Worm (Caenorhabditis elegans) whole organism, L1 larva: ENCODE results near the gene mrps-24.
A peak's percentile ranks its signal among the peaks of the same experiment; 100 is the strongest.

Source experiments
- F16B12.6 ChIP-seq: fragments of 150-350 bp; optimal IDR thresholded peaks from 2 replicates; lab custom pipeline; 2014; ENCODE audit warnings: missing biosample characterization, missing genetic modification characterization
- Y116A8C.19 ChIP-seq: sonication (generic microtip); optimal IDR thresholded peaks from 2 replicates; lab custom pipeline; 2016; ENCODE audit warnings: missing compliant biosample characterization, missing genetic modification characterization, borderline replicate concordance
- aly-2 ChIP-seq: fragments of 150-350 bp; optimal IDR thresholded peaks from 2 replicates; lab custom pipeline; 2014; ENCODE audit warnings: missing biosample characterization, missing genetic modification characterization
- ceh-88 ChIP-seq: fragments of 200-800 bp; sonication (Bioruptor generic); IDR thresholded peaks from 2 replicates; pipeline ENCODE4 v1.3.6; 2022; ENCODE audit warnings: missing genetic modification characterization, missing compliant biosample characterization
- dpl-1 ChIP-seq, 3 experiments: fragments of 150-350 bp in 2 of 3; sonication (generic microtip) in 1 of 3; optimal IDR thresholded peaks; 2 replicates each; lab custom pipeline; 2014 to 2017; ENCODE audit warnings: missing biosample characterization in 3 of 3, missing genetic modification characterization in 3 of 3, missing genetic modification reagents in 3 of 3
- dsc-1 ChIP-seq: sonication (generic microtip); optimal IDR thresholded peaks from 2 replicates; lab custom pipeline; 2016; ENCODE audit warnings: mild to moderate bottlenecking, missing genetic modification characterization, missing compliant biosample characterization
- egl-13 ChIP-seq: sonication (generic microtip); optimal IDR thresholded peaks from 2 replicates; lab custom pipeline; 2016; ENCODE audit warnings: missing genotype, missing genetic modification reagents, missing genetic modification characterization, missing compliant biosample characterization
- elt-2 ChIP-seq: sonication (generic microtip); optimal IDR thresholded peaks from 2 replicates; lab custom pipeline; 2016; ENCODE audit warnings: missing genetic modification characterization, mild to moderate bottlenecking, inconsistent platforms, missing compliant biosample characterization, missing genetic modification reagents
- elt-3 ChIP-seq, 6 experiments: fragments of 150-350 bp in 1 of 6; sonication (generic microtip); optimal IDR thresholded peaks; 2 replicates each; lab custom pipeline; 2017 to 2018; ENCODE audit warnings: missing biosample characterization in 6 of 6, missing genetic modification characterization in 6 of 6, inconsistent platforms in 1 of 6
- fkh-10 ChIP-seq: sonication (generic microtip); optimal IDR thresholded peaks from 2 replicates; lab custom pipeline; 2017; ENCODE audit warnings: missing biosample characterization, missing genetic modification reagents, missing genetic modification characterization
- fkh-4 ChIP-seq: sonication (generic microtip); optimal IDR thresholded peaks from 2 replicates; lab custom pipeline; 2016; ENCODE audit warnings: missing compliant biosample characterization, missing genetic modification characterization, borderline replicate concordance
- grh-1 ChIP-seq: fragments of 200-800 bp; sonication (Bioruptor generic); IDR thresholded peaks from 2 replicates; pipeline ENCODE4 v1.3.6; 2022; ENCODE audit warnings: missing genetic modification reagents, missing genetic modification characterization, missing compliant biosample characterization
- lin-14 ChIP-seq: fragments of 200-800 bp; sonication (Bioruptor generic); optimal IDR thresholded peaks from 2 replicates; lab custom pipeline; 2018; ENCODE audit warnings: mild to moderate bottlenecking, missing genetic modification characterization, moderate library complexity, missing compliant biosample characterization
- lin-35 ChIP-seq, 2 experiments: fragments of 150-350 bp; optimal IDR thresholded peaks; 2 replicates each; lab custom pipeline; 2014; ENCODE audit warnings: missing biosample characterization in 2 of 2, missing genetic modification characterization in 2 of 2, missing genetic modification reagents in 2 of 2
- lir-3 ChIP-seq: sonication (generic microtip); optimal IDR thresholded peaks from 2 replicates; lab custom pipeline; 2016; ENCODE audit warnings: mild to moderate bottlenecking, missing genetic modification characterization, moderate library complexity, missing compliant biosample characterization; ENCODE audit not compliant: poor library complexity
- lsy-2 ChIP-seq, 2 experiments: fragments of 150-350 bp; optimal IDR thresholded peaks; 2 replicates each; lab custom pipeline; 2014; ENCODE audit warnings: missing biosample characterization in 2 of 2, missing genetic modification characterization in 2 of 2
- nhr-11 ChIP-seq: fragments of 150-350 bp; optimal IDR thresholded peaks from 2 replicates; lab custom pipeline; 2014; ENCODE audit warnings: missing biosample characterization, missing genetic modification characterization
- nhr-12 ChIP-seq: sonication (generic microtip); optimal IDR thresholded peaks from 2 replicates; lab custom pipeline; 2017; ENCODE audit warnings: missing biosample characterization, missing genetic modification characterization
- nhr-19 ChIP-seq: fragments of 200-800 bp; sonication (Bioruptor generic); conservative IDR thresholded peaks from 2 replicates; pipeline ENCODE4 v1.3.6; 2022; ENCODE audit warnings: missing genetic modification characterization, missing compliant biosample characterization
- nhr-71 ChIP-seq: sonication (generic microtip); optimal IDR thresholded peaks from 2 replicates; lab custom pipeline; 2016; ENCODE audit warnings: mild to moderate bottlenecking, missing genetic modification characterization, moderate library complexity, missing compliant biosample characterization
- nhr-77 ChIP-seq: fragments of 150-350 bp; optimal IDR thresholded peaks from 2 replicates; lab custom pipeline; 2014; ENCODE audit warnings: missing biosample characterization, missing genetic modification characterization
- nhr-85 ChIP-seq: sonication (generic microtip); peaks from one replicate; lab custom pipeline; 2016; ENCODE audit warnings: missing genetic modification characterization, inconsistent platforms, missing compliant biosample characterization
- pag-3 ChIP-seq: sonication (generic microtip); optimal IDR thresholded peaks from 2 replicates; lab custom pipeline; 2017; ENCODE audit warnings: missing genetic modification characterization, mild to moderate bottlenecking, missing compliant biosample characterization, antibody characterized with exemption, borderline replicate concordance; ENCODE audit not compliant: insufficient read depth
- pax-3 ChIP-seq: fragments of 200-800 bp; sonication (Bioruptor generic); optimal IDR thresholded peaks from 2 replicates; lab custom pipeline; 2018; ENCODE audit warnings: mild to moderate bottlenecking, missing genetic modification characterization, moderate library complexity, missing compliant biosample characterization
- rnt-1 ChIP-seq: sonication (generic microtip); optimal IDR thresholded peaks from 2 replicates; lab custom pipeline; 2016; ENCODE audit warnings: mild to moderate bottlenecking, missing genetic modification characterization, moderate library complexity, missing compliant biosample characterization
- tbx-2 ChIP-seq: sonication (generic microtip); optimal IDR thresholded peaks from 2 replicates; lab custom pipeline; 2016; ENCODE audit warnings: missing genetic modification characterization, missing compliant biosample characterization
- ztf-11 ChIP-seq, 2 experiments: sonication (generic microtip); optimal IDR thresholded peaks; 2 replicates each; lab custom pipeline; 2016 to 2017; ENCODE audit warnings: missing genetic modification characterization in 2 of 2, missing biosample characterization in 1 of 2, missing compliant biosample characterization in 1 of 2

mrps-24 gene

ce11 chrIV:7710824-7711223, 979 bp downstream of the mrps-24 start, which contains the start of gene nhr-8 (continued):
- TF ChIP-seq lin-35 (GFP tag; optimal IDR thresholded peaks at IDR 0.05; lab: Kevin White, UChicago): peak in 1 of 2 experiments; percentile 47
- no peak for TF ChIP-seq lsy-2 (tag; optimal IDR thresholded peaks at IDR 0.05; lab: Kevin White, UChicago)
- TF ChIP-seq tbx-2 (tag; lab: Kevin White, UChicago): no peak
- TF ChIP-seq nhr-85 (tag; lab: Kevin White, UChicago): peak; percentile 14

- TF ChIP-seq nhr-77 (tag; lab: Kevin White, UChicago) (no peak), nhr-12 (no peak), ceh-88 (GFP tag; lab: Robert Waterston, UW) (no peak), elt-2 (tag; lab: Kevin White, UChicago) (peak; percentile 41)
Observed at ce11 chrIV:7712252-7712651, 2.4 kb downstream of the mrps-24 start.

DNA sequence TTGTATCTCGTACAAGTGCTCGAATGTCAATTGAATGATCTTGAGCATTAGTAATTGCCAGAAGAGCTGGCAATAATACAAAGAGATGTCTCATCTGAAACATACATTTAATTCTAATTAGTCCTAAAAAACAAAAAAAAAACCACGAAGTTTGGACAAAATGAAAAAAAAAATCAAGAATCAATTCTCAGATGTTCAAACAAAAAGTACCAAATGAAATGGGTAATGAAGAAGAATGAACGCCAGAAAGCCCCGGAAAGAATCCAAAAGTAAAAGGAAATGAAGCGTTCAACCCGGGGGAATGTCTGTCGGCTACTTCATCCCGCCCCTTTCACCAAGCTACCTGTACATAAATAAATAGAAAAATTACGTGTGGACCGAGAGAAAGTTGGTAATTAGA, 8.1 kb downstream of the mrps-24 start, which contains the start of gene F33D4.6:
Gene F33D4.6, minus strand, starts transcription at position 101 of the 400 bp plus-strand sequence.
- no peak for TF ChIP-seq lin-14 (GFP tag; lab: Kevin White, UChicago)
- TF ChIP-seq nhr-11 (tag; lab: Kevin White, UChicago): no peak
- TF ChIP-seq pag-3: no peak
- no peak for TF ChIP-seq grh-1
- no peak for TF ChIP-seq egl-13 (tag; lab: Kevin White, UChicago)
- TF ChIP-seq nhr-71: no peak
- no peak for TF ChIP-seq nhr-19 (GFP tag; lab: Robert Waterston, UW)
- no peak for TF ChIP-seq lir-3 (tag; lab: Kevin White, UChicago)
- TF ChIP-seq pax-3 (tag; lab: Kevin White, UChicago): no peak
- no peak for TF ChIP-seq dpl-1 (GFP tag; optimal IDR thresholded peaks at IDR 0.05; lab: Kevin White, UChicago)
- TF ChIP-seq elt-3 (tag; optimal IDR thresholded peaks at IDR 0.05; lab: Kevin White, UChicago): no peak
- no peak for TF ChIP-seq ztf-11 (tag; optimal IDR thresholded peaks at IDR 0.05; lab: Kevin White, UChicago)

- TF ChIP-seq pag-3 (no peak), fkh-4 (no peak), fkh-10 (GFP tag; lab: Kevin White, UChicago) (no peak), dsc-1 (tag; lab: Kevin White, UChicago) (no peak)
Observed at ce11 chrIV:7722806-7723205, 13.0 kb downstream of the mrps-24 start, which contains the start of gene C50F7.6. Gene C50F7.6, minus strand, starts transcription at chrIV:7723199.

ce11 chrIV:7723555-7723954, 13.7 kb downstream of the mrps-24 start:
- TF ChIP-seq lir-3 (tag; lab: Kevin White, UChicago) (no peak), fkh-10 (GFP tag; lab: Kevin White, UChicago) (no peak), nhr-71 (peak; percentile 16), aly-2 (tag; lab: Kevin White, UChicago) (no peak), pag-3 (no peak), rnt-1 (tag; lab: Kevin White, UChicago) (peak; percentile 41), dsc-1 (tag; lab: Kevin White, UChicago) (no peak), F16B12.6 (no peak)

DNA sequence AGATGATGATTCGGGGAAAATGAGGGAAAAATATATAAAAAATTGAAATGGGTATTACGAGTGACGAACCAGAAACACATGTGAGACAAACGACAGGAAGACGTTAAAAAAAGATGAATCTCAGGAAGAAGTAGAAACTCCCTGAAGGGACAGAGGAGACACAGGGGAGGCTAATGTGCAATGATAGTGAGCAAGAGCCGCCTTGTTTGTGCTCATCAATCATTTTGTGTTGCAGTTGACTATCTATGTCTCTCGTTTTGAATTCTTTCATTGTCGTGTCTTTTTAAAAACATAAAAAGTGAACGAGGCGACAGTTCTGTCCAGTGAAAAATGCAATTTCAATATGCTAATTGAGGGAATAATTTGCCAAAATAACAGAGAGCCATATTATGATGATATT, 15.1 kb downstream of the mrps-24 start:
- TF ChIP-seq lin-14 (GFP tag; lab: Kevin White, UChicago): peak; percentile 32
- no peak for TF ChIP-seq grh-1
- peak; percentile 26 for TF ChIP-seq dsc-1 (tag; lab: Kevin White, UChicago)

ce11 chrIV:7726325-7726724, 16.5 kb downstream of the mrps-24 start, which contains the start of gene C50F7.5:
Gene C50F7.5, plus strand, starts transcription at chrIV:7726719.
- TF ChIP-seq Y116A8C.19: no peak
- peak; percentile 58 for TF ChIP-seq elt-2 (tag; lab: Kevin White, UChicago)
